Worm (Caenorhabditis elegans) whole organism, L4/young adult: ENCODE results near the gene lap-1.

Source experiments
- W03F9.2 ChIP-seq: fragments of 150-350 bp; optimal IDR thresholded peaks from 2 replicates; lab custom pipeline; 2014; ENCODE audit warnings: missing biosample characterization, missing genetic modification characterization
- dao-5 ChIP-seq: sonication (generic microtip); optimal IDR thresholded peaks from 2 replicates; lab custom pipeline; 2016; ENCODE audit warnings: missing genotype, missing genetic modification characterization, moderate library complexity, missing compliant biosample characterization
- him-1 ChIP-seq: sonication (generic microtip); optimal IDR thresholded peaks from 2 replicates; lab custom pipeline; 2016; ENCODE audit warnings: missing genotype, missing genetic modification reagents, missing genetic modification characterization, missing compliant biosample characterization

DNA sequence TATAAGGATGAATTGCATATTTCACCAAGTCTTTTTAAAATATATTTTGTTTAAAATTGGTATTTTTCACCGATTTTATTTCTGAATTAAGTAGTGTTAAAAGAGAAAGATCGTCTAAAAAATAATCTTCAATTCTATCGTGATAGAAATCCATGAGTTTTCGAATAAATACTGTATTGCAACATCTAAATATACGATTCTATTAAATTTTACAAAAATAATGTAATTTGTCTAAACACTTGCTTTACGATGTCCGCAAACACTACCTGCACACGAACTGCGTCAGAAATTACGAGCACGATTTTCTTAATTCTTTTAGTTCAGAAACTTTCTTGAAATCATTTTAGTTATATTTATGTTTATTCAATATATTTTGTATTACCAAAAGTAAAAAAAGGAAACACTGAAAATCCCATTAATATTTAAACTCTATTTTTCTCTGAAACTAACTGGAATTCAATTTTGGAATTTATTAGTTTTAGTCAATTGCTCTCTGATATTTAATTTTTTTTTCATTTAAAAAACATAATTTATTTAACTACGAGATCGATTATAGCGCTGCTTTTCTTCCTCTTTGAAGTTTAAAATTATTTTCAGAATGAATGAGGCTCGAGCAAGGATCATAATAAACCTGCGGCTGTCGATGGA is 47.6 kb upstream of the lap-1 start, which contains the start of gene mrpl-32:
- TF ChIP-seq him-1, result no peak
- peak; percentile 61 for TF ChIP-seq W03F9.2
- no peak for TF ChIP-seq dao-5 (tag; lab: Kevin White, UChicago)
